Fruit fly (Drosophila melanogaster): ENCODE measurements around the gene Svil.

dm6 chr3L:2407945-2408344 is 30.5 kb downstream of the Svil start:
- no peak for TF ChIP-seq CG6792 (GFP tag; optimal IDR thresholded peaks at IDR 0.05)
- TF ChIP-seq Hr4 (GFP tag; optimal IDR thresholded peaks at IDR 0.05) = no peak
- TF ChIP-seq Eip75B (GFP tag; optimal IDR thresholded peaks at IDR 0.05) = no peak
- no peak for TF ChIP-seq Gug (GFP tag; IDR thresholded peaks at IDR 0.05)
- TF ChIP-seq vri (GFP tag; optimal IDR thresholded peaks at IDR 0.05) = no peak
- TF ChIP-seq CG16779 (tag; optimal IDR thresholded peaks at IDR 0.05) = no peak
- TF ChIP-seq CG11294 (GFP tag; IDR thresholded peaks at IDR 0.05) = no peak
- no peak for TF ChIP-seq Sox15 (GFP tag; optimal IDR thresholded peaks at IDR 0.05)
- no peak for TF ChIP-seq Sox102F (GFP tag; optimal IDR thresholded peaks at IDR 0.05)
